Fruit fly (Drosophila melanogaster): ENCODE measurements around the gene Cp18.

DNA sequence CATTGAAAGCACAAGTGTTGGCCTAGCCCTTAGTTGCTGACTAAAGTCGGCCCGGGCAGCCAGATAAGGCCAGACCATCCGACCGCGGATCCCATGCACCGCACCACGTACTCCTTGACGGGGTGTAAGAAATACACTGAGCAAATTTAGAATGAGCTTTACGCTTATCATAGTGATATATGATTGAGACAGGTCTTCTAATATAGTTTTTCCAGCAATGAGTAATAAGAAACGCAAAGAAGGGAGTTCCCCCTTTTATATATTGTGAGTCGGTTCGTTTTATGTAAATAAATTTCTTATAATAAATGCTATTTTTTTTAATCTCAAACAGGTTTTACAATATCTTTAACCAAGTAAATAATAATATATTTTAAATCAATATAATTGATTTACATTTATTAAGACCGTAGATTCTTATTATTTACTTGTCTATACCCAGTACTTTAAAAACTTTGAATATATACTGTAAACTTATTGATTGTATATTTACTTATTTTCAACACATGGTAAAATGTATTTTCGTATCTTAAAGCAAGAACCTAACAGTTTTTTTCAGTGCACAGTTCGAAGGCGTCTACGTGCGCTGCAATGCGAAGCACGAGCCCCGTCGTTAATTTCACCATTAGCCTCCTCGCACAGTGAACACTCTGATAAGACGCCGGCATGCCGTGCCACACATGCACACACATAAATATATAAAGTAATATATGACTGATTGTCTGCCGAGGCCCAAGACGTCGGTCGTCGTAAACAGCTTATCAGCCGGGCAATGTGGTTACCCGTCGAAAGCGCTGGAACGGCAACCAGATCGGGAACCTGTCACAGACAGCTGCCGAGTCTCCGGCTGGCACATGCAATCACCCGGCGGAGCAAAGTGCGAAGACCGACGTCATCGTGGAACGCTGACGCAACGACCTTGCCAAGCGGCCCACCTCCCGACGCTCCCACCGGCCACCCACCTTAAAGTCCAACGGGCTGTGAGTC is 34.4 kb upstream of the Cp18 start:
- no peak for TF ChIP-seq Abd-B (GFP tag; optimal IDR thresholded peaks at IDR 0.05)
- TF ChIP-seq br (GFP tag; optimal IDR thresholded peaks at IDR 0.05): peak; percentile 10

Data from whole organism, wandering third instar larva.